Fruit fly (Drosophila melanogaster): ENCODE results near the gene Cpr73D.

Cpr73D gene

DNA sequence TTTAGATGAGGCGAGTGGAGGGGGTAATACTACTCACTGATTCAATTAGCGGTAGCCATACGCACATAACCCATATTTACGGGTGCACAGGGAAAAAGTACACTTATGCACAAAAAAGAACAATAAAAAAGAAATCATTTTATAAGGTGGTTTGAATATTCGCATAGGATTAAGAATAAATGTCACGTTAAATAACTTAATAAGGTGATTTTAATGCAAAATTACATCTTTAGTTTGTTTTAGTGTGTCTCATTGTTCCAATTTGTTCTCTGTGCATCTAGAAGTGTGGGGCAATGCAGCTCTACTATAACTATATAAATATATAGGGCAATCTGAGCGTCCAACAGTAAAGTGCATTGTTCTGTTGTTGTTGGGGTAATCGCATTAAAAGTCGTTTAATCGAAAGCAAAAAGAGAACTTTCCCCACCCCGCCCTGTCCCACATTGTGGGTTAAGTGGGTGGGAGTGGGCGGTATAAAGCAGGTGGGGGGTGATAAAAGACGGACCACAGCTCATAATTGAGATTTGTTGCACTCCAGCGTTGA is 64.7 kb downstream of the Cpr73D start:
- no peak for TF ChIP-seq psq (optimal IDR thresholded peaks at IDR 0.05)

DNA sequence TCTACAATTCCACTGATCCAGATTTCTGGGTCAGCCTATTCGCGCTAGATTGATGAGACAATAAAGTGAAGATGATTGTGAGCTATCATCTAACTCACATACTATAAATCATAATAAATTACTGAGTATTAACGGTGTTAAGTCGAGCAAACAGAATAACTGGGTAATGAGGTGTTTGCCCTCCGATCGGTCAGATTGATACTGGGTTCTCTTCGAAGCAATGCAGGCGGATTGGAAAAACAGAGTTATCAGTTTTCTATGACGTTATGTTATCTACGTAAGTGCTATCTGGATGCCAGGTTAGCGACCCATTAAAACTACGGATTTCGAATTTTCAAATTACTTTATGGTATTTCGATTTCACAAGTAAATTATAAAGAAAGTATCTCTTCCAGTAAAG is 65.6 kb downstream of the Cpr73D start:
- no peak for TF ChIP-seq CG8478 (optimal IDR thresholded peaks at IDR 0.05)
- TF ChIP-seq EcR (GFP tag; optimal IDR thresholded peaks at IDR 0.05): no peak
- TF ChIP-seq usp (GFP tag; optimal IDR thresholded peaks at IDR 0.05): no peak
- TF ChIP-seq Dll (optimal IDR thresholded peaks at IDR 0.05): no peak
- no peak for TF ChIP-seq pan (optimal IDR thresholded peaks at IDR 0.05)
- no peak for TF ChIP-seq psq (optimal IDR thresholded peaks at IDR 0.05)

DNA sequence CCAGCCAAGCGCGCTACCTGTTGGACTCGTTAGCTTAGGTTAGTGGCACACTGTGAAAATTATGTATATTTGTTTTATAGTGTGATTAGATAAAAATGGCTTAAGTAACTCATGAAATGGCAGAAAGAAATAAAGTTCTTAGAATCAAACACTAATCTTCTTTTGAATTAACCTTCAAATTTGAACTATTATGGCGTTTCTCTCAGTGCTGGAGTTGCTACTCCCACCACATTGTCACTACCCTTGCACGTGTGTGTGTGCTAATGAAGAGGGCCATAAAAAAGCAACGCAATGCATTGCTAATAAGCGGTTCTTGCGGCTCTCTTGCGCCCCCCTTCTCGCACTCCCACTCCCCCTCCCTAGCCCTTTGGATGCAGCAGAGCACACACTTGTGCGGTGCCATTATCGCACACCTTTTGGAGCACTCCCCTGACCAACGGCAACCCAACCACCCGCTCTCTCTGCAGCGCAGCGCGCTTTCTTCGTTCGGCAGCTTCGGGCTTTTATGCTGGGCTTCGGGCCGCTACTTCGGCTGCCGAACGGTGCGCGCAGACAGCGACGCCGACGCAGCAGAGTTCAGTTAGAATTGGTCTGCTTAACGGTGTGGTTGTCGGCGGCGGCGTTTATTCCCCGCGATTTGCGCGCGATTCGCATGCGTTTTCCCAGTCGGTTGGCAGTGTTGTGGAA is 66.7 kb downstream of the Cpr73D start:
- TF ChIP-seq Dll (optimal IDR thresholded peaks at IDR 0.05) (peak; percentile 82), CG8478 (optimal IDR thresholded peaks at IDR 0.05) (no peak), usp (GFP tag; optimal IDR thresholded peaks at IDR 0.05) (no peak), psq (optimal IDR thresholded peaks at IDR 0.05) (no peak), EcR (GFP tag; optimal IDR thresholded peaks at IDR 0.05) (no peak), pan (optimal IDR thresholded peaks at IDR 0.05) (no peak)

- TF ChIP-seq EcR (GFP tag; optimal IDR thresholded peaks at IDR 0.05): no peak
- no peak for TF ChIP-seq Dll (optimal IDR thresholded peaks at IDR 0.05)
Measured at dm6 chr3L:16889545-16889944, 67.9 kb downstream of the Cpr73D start.

Data from whole organism.